Fruit fly (Drosophila melanogaster) whole organism, prepupa: ENCODE data around the gene CG13114.

Experiments
- CG8319 ChIP-seq: fragments of 200-800 bp; sonication (Bioruptor generic); optimal IDR thresholded peaks from 3 replicates; lab custom pipeline; 2016; ENCODE audit warnings: missing biosample characterization, missing genetic modification characterization
- Hr39 ChIP-seq: fragments of 200-800 bp; sonication (Bioruptor generic); optimal IDR thresholded peaks from 2 replicates; lab custom pipeline; 2016; ENCODE audit warnings: missing biosample characterization, missing genetic modification characterization

- no peak for TF ChIP-seq Hr39 (GFP tag; lab: Kevin White, UChicago)
- TF ChIP-seq CG8319 (GFP tag; lab: Kevin White, UChicago) = no peak
Observed at dm6 chr2L:9510429-9510828, 35.2 kb upstream of the CG13114 start.
